Worm (Caenorhabditis elegans): ENCODE measurements around the gene Y45F10A.7.

ce11 chrIV:13525223-13525622 lies 32.9 kb downstream of the Y45F10A.7 start:
- TF ChIP-seq nfya-1 (tag; optimal IDR thresholded peaks at IDR 0.05; ENCODE audit: insufficient read depth) (peak; percentile 87), daf-12 (tag; optimal IDR thresholded peaks at IDR 0.05) (no peak), R02D3.7 (tag; optimal IDR thresholded peaks at IDR 0.05) (no peak), pha-4 (tag; optimal IDR thresholded peaks at IDR 0.05) (no peak), ztf-11 (tag; optimal IDR thresholded peaks at IDR 0.05) (no peak), jun-1 (tag; optimal IDR thresholded peaks at IDR 0.05) (no peak), ZK546.5 (tag; optimal IDR thresholded peaks at IDR 0.05) (no peak), nhr-76 (tag; optimal IDR thresholded peaks at IDR 0.05) (no peak), nhr-25 (tag; optimal IDR thresholded peaks at IDR 0.05) (no peak), nhr-23 (tag; optimal IDR thresholded peaks at IDR 0.05) (no peak), elt-3 (tag; optimal IDR thresholded peaks at IDR 0.05) (no peak), unc-62 (GFP tag; optimal IDR thresholded peaks at IDR 0.05) (no peak), mml-1 (tag; optimal IDR thresholded peaks at IDR 0.05) (no peak), aly-2 (tag; optimal IDR thresholded peaks at IDR 0.05) (no peak)

Measured in whole organism, L3 larva.